Worm (Caenorhabditis elegans) whole organism, late embryonic: ENCODE results near the gene F15G9.6.

Experiments
- T23F11.4 ChIP-seq: fragments of 200-800 bp; sonication (Bioruptor generic); optimal IDR thresholded peaks from 2 replicates; lab custom pipeline; 2018; ENCODE audit warnings: mild to moderate bottlenecking, missing genetic modification characterization, missing compliant biosample characterization
- ama-1 ChIP-seq: fragments of 150-350 bp; optimal IDR thresholded peaks from 2 replicates; lab custom pipeline; 2014
- ceh-2 ChIP-seq: sonication (generic microtip); optimal IDR thresholded peaks from 2 replicates; lab custom pipeline; 2016; ENCODE audit warnings: missing genotype, missing genetic modification characterization, missing compliant biosample characterization
- madf-2 ChIP-seq: sonication (generic microtip); optimal IDR thresholded peaks from 2 replicates; lab custom pipeline; 2017; ENCODE audit warnings: missing genetic modification characterization, missing compliant biosample characterization
- nhr-11 ChIP-seq: fragments of 150-350 bp; optimal IDR thresholded peaks from 2 replicates; lab custom pipeline; 2014; ENCODE audit warnings: missing biosample characterization, missing genetic modification characterization
- odd-2 ChIP-seq: sonication (generic microtip); optimal IDR thresholded peaks from 2 replicates; lab custom pipeline; 2017; ENCODE audit warnings: antibody characterized with exemption, mild to moderate bottlenecking, missing genetic modification characterization, missing compliant biosample characterization
- pag-3 ChIP-seq: sonication (generic microtip); optimal IDR thresholded peaks from 2 replicates; lab custom pipeline; 2016; ENCODE audit warnings: missing compliant biosample characterization, missing genetic modification characterization, borderline replicate concordance
- pha-4 ChIP-seq: fragments of 150-350 bp; optimal IDR thresholded peaks from 2 replicates; lab custom pipeline; 2018; ENCODE audit warnings: missing biosample characterization, missing genetic modification reagents, missing genetic modification characterization
- pqm-1 ChIP-seq: sonication (generic microtip); optimal IDR thresholded peaks from 2 replicates; lab custom pipeline; 2016; ENCODE audit warnings: missing genetic modification characterization, missing compliant biosample characterization

ce11 chrX:9697655-9698054 lies 11.9 kb upstream of the F15G9.6 start:
- TF ChIP-seq T23F11.4 (GFP tag; lab: Kevin White, UChicago): no peak
- TF ChIP-seq pha-4: no peak
- TF ChIP-seq ceh-2 (tag; lab: Kevin White, UChicago): no peak
- TF ChIP-seq odd-2 (tag; lab: Kevin White, UChicago): no peak
- no peak for TF ChIP-seq pag-3 (tag; lab: Kevin White, UChicago)
- no peak for TF ChIP-seq nhr-11
- no peak for TF ChIP-seq ama-1
- TF ChIP-seq madf-2 (tag; lab: Kevin White, UChicago): no peak
- no peak for TF ChIP-seq pqm-1 (tag; lab: Kevin White, UChicago)
